Worm (Caenorhabditis elegans): Measurements from ENCODE around the gene F28A12.10.

The F28A12.10 gene

DNA sequence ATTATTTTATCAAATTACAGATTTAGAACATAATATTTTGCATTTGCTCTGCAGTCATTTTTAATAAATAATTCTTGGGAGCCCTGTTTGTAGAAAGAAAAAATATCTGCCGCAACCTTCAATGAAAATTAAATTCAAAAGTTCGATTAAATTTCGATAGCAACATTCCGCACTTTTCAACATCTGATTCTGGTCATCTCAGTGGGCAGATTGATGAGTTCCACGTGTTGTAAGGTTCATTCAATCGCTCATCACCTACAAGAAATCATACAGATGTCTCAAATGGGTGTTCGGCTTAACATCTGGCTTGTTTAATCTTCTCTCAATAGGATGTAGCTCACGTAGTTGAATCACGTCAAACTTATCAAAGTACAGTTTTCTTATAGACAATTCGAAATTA is 37.6 kb downstream of the F28A12.10 start:
- TF ChIP-seq ceh-34 (tag; optimal IDR thresholded peaks at IDR 0.05) (no peak), hlh-30 (tag; optimal IDR thresholded peaks at IDR 0.05; ENCODE audit: insufficient read depth) (no peak), mec-3 (tag; optimal IDR thresholded peaks at IDR 0.05; ENCODE audit: borderline replicate concordance) (no peak), pat-9 (tag; optimal IDR thresholded peaks at IDR 0.05) (no peak), Y22D7AL.16 (tag; optimal IDR thresholded peaks at IDR 0.05) (no peak), nhr-232 (tag; optimal IDR thresholded peaks at IDR 0.05) (no peak), hlh-8 (tag; optimal IDR thresholded peaks at IDR 0.05) (peak; percentile 15), unc-86 (tag; optimal IDR thresholded peaks at IDR 0.05) (no peak)

DNA sequence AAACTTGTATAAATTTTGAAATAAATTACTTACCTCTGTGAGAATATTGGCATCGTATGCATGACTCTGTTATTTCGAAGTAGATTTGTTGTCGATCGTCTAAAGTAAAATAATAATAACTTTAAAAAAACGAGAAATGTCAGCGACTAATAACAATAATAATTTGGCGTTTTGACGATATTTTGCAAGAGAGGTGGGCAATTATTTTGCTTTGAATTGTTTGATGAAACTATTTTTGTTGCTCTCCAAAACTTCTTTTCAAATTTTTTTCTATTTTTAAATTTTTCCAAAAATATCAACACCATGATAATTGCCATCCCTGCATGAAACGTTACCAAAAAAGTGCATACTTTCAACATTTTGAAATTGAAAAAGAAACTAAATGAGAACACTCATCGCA is 38.4 kb downstream of the F28A12.10 start, which contains the start of gene F41E6.7:
F41E6.7 (minus strand) TSS at position 101 of the 400 bp plus-strand sequence.
- TF ChIP-seq lim-6 (tag; optimal IDR thresholded peaks at IDR 0.05) (no peak), eyg-1 (tag; optimal IDR thresholded peaks at IDR 0.05) (no peak), pha-4 (tag; optimal IDR thresholded peaks at IDR 0.05) (no peak)

DNA sequence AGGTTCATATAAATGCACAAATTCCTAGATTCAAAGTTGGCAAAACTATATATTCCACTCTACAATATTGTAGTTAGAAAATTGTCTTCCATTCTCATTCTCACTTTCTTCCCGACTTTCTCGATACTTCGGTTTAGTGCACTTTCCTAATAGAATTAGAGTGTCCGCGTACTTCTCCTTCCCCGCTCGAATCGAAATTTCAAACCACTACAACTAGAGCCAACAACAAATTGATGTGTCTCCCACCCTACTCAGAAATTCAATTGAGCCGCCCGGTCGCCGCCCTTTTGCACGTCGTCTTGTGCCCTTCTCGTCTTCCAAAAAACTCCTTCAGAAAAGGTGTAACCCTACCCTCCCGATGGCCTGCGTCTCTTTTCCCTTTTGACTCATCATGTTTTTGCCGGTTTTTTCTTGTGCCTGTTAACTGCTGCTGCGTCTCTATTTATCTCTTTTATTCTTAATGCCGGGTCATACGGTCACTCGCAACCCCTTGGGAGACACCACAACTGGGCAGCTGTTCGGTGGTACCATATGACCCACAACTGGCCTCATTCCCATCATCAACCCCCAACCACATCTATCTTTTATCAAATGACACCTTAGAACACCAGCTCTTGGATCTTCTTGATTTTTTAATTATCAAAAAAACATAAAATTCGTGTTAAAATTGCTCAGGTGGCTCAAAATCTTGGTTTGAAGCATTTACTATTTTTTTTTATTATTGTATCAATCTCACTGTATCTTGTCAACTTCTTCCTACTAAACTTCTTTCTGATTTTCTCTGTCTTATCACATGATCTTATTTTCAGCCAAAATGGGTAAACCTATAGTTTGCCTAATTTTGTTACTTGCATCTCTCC is 43.2 kb downstream of the F28A12.10 start, which contains the start of gene tag-196:
tag-196 (plus strand) TSS at position 810 of the 860 bp plus-strand sequence.
- TF ChIP-seq ceh-34 (tag; optimal IDR thresholded peaks at IDR 0.05): no peak
- no peak for TF ChIP-seq ceh-19 (GFP tag; optimal IDR thresholded peaks at IDR 0.05)
- peak; percentile 95 for TF ChIP-seq unc-42 (tag; optimal IDR thresholded peaks at IDR 0.05)
- TF ChIP-seq ceh-45 (GFP tag; IDR thresholded peaks at IDR 0.05): 0 out of 2 replicates have a peak, but pooled peaks have one; percentile 47
- TF ChIP-seq hlh-30 (tag; optimal IDR thresholded peaks at IDR 0.05; ENCODE audit: insufficient read depth): peak; percentile 29
- TF ChIP-seq tbx-2 (tag; optimal IDR thresholded peaks at IDR 0.05): peak; percentile 37
- no peak for TF ChIP-seq pat-9 (tag; optimal IDR thresholded peaks at IDR 0.05)
- no peak for TF ChIP-seq Y22D7AL.16 (tag; optimal IDR thresholded peaks at IDR 0.05)

DNA sequence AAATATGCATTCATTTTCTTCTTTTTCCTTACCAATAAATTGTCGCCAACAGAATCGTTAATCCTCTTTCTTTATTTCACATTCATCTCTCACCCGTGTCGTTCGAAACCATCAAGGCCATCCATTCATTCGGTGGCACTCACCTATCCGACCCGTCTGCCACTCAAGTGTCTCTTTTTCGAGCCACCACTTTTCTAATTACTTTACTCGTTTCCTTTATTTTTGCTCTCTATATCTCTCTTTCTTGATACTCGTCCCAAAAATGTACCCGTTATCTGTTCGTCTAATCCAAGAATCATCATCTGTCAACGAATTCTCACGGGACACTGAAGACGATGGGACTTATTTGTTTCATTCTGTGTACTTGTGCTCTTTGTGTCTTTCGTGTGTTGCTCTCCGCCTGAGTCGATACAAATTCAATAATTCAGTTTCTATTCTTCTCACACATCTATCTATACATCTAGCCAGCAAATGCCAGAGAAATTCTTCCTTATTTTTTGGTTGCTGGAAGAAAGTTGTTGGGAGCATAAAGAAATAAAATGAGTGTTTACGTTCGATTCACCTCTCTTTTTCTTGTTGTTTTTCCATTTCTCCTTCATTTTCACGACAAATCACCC is 44.8 kb downstream of the F28A12.10 start:
- TF ChIP-seq unc-42 (tag; optimal IDR thresholded peaks at IDR 0.05): peak; percentile 67
- no peak for TF ChIP-seq mec-3 (tag; optimal IDR thresholded peaks at IDR 0.05; ENCODE audit: borderline replicate concordance)
- no peak for TF ChIP-seq ceh-45 (GFP tag; IDR thresholded peaks at IDR 0.05)
- peak; percentile 20 for TF ChIP-seq unc-55 (GFP tag; optimal IDR thresholded peaks at IDR 0.05)
- no peak for TF ChIP-seq hlh-13 (GFP tag; optimal IDR thresholded peaks at IDR 0.05)
- no peak for TF ChIP-seq pag-3 (tag; optimal IDR thresholded peaks at IDR 0.05; ENCODE audit: borderline replicate concordance)
- TF ChIP-seq ceh-48 (tag; optimal IDR thresholded peaks at IDR 0.05): no peak

DNA sequence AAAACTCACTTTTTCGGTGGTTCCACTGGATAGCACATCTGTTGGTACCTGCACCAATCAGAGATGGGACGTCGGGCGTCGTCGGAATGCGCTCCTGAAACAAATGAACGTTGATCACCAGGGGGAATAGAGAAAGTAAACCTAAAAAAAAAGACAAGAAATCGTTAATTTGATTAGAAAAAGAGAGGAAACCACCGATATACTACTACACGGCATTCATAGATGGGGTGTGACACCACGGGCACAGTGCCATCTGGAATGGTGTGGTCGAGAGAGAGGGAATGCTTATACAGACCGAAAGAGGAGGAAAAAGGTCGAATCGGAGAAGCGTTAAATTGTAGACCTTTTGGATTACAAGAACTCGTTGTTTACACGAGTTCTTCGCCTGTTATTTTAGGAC is 49.5 kb downstream of the F28A12.10 start, which contains the start of gene C10B5.3:
C10B5.3 (minus strand) TSS at position 101 of the 400 bp plus-strand sequence.
- no peak for TF ChIP-seq ceh-14 (tag; optimal IDR thresholded peaks at IDR 0.05)
- TF ChIP-seq fkh-6 (tag; optimal IDR thresholded peaks at IDR 0.05): no peak
- no peak for TF ChIP-seq ceh-30 (tag; optimal IDR thresholded peaks at IDR 0.05)
- no peak for TF ChIP-seq hlh-30 (tag; optimal IDR thresholded peaks at IDR 0.05; ENCODE audit: insufficient read depth)
- no peak for TF ChIP-seq T23F11.4 (GFP tag; optimal IDR thresholded peaks at IDR 0.05)
- TF ChIP-seq unc-42 (tag; optimal IDR thresholded peaks at IDR 0.05): no peak
- TF ChIP-seq ttx-3 (tag; optimal IDR thresholded peaks at IDR 0.05): no peak
